Worm (Caenorhabditis elegans): ENCODE measurements around the gene K10B3.1.

Gene K10B3.1

DNA sequence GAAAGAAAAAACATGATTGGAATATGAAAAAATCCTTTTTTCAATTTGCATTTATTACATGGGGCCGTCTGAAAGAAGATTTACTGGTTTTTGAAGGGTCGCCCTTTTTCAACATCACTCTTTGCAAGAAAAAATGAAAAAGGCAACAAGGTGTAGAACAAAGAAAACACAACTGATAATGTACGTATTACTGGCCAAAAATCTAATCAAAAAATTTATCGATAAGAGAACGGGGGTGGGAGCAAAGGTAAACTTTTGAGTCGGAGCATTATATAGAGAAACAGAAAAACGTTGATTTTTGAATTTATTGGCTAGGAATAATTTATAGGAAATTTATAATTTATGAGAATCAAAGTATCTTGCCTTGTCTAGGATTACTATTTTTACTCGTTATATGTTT, 46.6 kb downstream of the K10B3.1 start:
- TF ChIP-seq lin-39 (tag; optimal IDR thresholded peaks at IDR 0.05) (no peak), lsy-2 (tag; optimal IDR thresholded peaks at IDR 0.05) (no peak), sma-3 (GFP tag; optimal IDR thresholded peaks at IDR 0.05) (no peak), gmeb-1 (tag; optimal IDR thresholded peaks at IDR 0.05) (no peak), zag-1 (tag; optimal IDR thresholded peaks at IDR 0.05) (no peak), fos-1 (tag; optimal IDR thresholded peaks at IDR 0.05) (peak; percentile 60), ztf-11 (tag; optimal IDR thresholded peaks at IDR 0.05) (no peak), F13H6.1 (tag; optimal IDR thresholded peaks at IDR 0.05) (no peak)

- no peak for TF ChIP-seq ztf-11 (tag; optimal IDR thresholded peaks at IDR 0.05)
- no peak for TF ChIP-seq dmd-4 (tag; optimal IDR thresholded peaks at IDR 0.05)
- TF ChIP-seq egl-27 (tag; optimal IDR thresholded peaks at IDR 0.05) = no peak
- no peak for TF ChIP-seq fos-1 (tag; optimal IDR thresholded peaks at IDR 0.05)
- TF ChIP-seq alr-1 (tag; optimal IDR thresholded peaks at IDR 0.05) = no peak
- no peak for TF ChIP-seq unc-39 (tag; optimal IDR thresholded peaks at IDR 0.05)
- TF ChIP-seq mab-5 (tag; optimal IDR thresholded peaks at IDR 0.05) = no peak
- TF ChIP-seq lsy-2 (tag; optimal IDR thresholded peaks at IDR 0.05) = no peak
- no peak for TF ChIP-seq lin-13 (GFP tag; optimal IDR thresholded peaks at IDR 0.05)
- no peak for TF ChIP-seq elt-1 (tag; optimal IDR thresholded peaks at IDR 0.05)
- TF ChIP-seq ztf-1 (GFP tag; conservative IDR thresholded peaks at IDR 0.05) = no peak
- TF ChIP-seq R02D3.7 (tag; optimal IDR thresholded peaks at IDR 0.05) = no peak
- no peak for TF ChIP-seq aly-2 (tag; optimal IDR thresholded peaks at IDR 0.05)
- TF ChIP-seq F13H6.1 (tag; optimal IDR thresholded peaks at IDR 0.05) = no peak
- no peak for TF ChIP-seq ZK546.5 (tag; optimal IDR thresholded peaks at IDR 0.05)
- TF ChIP-seq nhr-25 (tag; optimal IDR thresholded peaks at IDR 0.05) = no peak
These were observed 49.4 kb downstream of the K10B3.1 start for ce11 chrX:3184649-3185048.

Data from whole organism, L2 larva.